Worm (Caenorhabditis elegans) whole organism, L4/young adult: ENCODE results near the gene sre-15.
A peak's percentile ranks its signal among the peaks of the same experiment; 100 is the strongest.

Source experiments
- W03F9.2 ChIP-seq: fragments of 150-350 bp; optimal IDR thresholded peaks from 2 replicates; lab custom pipeline; 2014; ENCODE audit warnings: missing biosample characterization, missing genetic modification characterization
- dao-5 ChIP-seq: sonication (generic microtip); optimal IDR thresholded peaks from 2 replicates; lab custom pipeline; 2016; ENCODE audit warnings: missing genotype, missing genetic modification characterization, moderate library complexity, missing compliant biosample characterization
- him-1 ChIP-seq: sonication (generic microtip); optimal IDR thresholded peaks from 2 replicates; lab custom pipeline; 2016; ENCODE audit warnings: missing genotype, missing genetic modification reagents, missing genetic modification characterization, missing compliant biosample characterization

DNA sequence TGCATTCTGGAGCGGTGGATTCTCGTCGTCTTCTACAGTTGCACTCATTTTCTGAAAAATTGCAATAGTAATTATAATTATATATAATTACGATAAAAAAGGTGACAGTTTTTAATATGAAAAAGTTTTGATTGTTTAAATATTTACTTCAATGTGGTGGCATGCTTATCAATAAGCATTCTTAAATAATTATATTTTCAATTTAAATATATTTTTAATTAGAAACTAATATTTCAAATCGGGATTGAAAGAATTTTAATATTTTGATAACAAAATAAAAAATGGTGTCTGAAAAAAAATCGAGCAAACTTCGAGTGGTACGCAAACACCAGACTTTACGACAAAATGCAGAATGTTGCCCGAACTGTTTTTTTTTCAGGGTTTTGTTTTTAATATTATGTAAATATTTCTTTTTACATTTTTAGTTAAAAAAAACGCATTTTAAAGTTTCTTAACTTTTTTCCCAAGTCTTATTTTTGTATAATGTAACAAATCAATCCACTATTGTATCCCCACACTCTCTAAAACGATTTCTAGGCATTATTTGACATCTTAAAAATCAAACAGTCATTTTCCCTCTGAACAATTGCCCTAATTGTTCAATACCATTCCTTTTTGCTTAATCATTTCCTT is 37.7 kb upstream of the sre-15 start, which contains the start of the genes C42C1.12 and C42C1.19:
- TF ChIP-seq him-1 (tag; lab: Kevin White, UChicago) (no peak), W03F9.2 (peak; percentile 13), dao-5 (tag; lab: Kevin White, UChicago) (no peak)
